Worm (Caenorhabditis elegans) whole organism, late embryonic: ENCODE measurements around the gene gad-2.

Experiments
- C08G9.2 ChIP-seq: sonication (generic microtip); optimal IDR thresholded peaks from 2 replicates; lab custom pipeline; 2016; ENCODE audit warnings: mild to moderate bottlenecking, missing genetic modification characterization, moderate library complexity, missing compliant biosample characterization
- C38D4.7 ChIP-seq: fragments of 200-800 bp; sonication (Bioruptor generic); optimal IDR thresholded peaks from 2 replicates; lab custom pipeline; 2018; ENCODE audit warnings: mild to moderate bottlenecking, missing genetic modification characterization, moderate library complexity, missing compliant biosample characterization
- K02D7.2 ChIP-seq: sonication (generic microtip); optimal IDR thresholded peaks from 2 replicates; lab custom pipeline; 2017; ENCODE audit warnings: mild to moderate bottlenecking, missing genetic modification characterization, missing compliant biosample characterization
- K09A11.1 ChIP-seq: sonication (generic microtip); optimal IDR thresholded peaks from 2 replicates; lab custom pipeline; 2017; ENCODE audit warnings: antibody characterized with exemption, mild to moderate bottlenecking, missing genetic modification characterization, missing compliant biosample characterization; ENCODE audit not compliant: insufficient read depth
- T23F11.4 ChIP-seq: fragments of 200-800 bp; sonication (Bioruptor generic); optimal IDR thresholded peaks from 2 replicates; lab custom pipeline; 2018; ENCODE audit warnings: mild to moderate bottlenecking, missing genetic modification characterization, missing compliant biosample characterization
- Y22D7AL.16 ChIP-seq: sonication (generic microtip); optimal IDR thresholded peaks from 2 replicates; lab custom pipeline; 2016; ENCODE audit warnings: missing genetic modification characterization, missing compliant biosample characterization
- ahr-1 ChIP-seq: sonication (generic microtip); optimal IDR thresholded peaks from 2 replicates; lab custom pipeline; 2016; ENCODE audit warnings: missing genetic modification characterization, missing compliant biosample characterization
- ama-1 ChIP-seq: fragments of 150-350 bp; optimal IDR thresholded peaks from 2 replicates; lab custom pipeline; 2014
- ceh-18 ChIP-seq: sonication (generic microtip); optimal IDR thresholded peaks from 2 replicates; lab custom pipeline; 2016; ENCODE audit warnings: missing genetic modification characterization, missing compliant biosample characterization
- ceh-34 ChIP-seq: sonication (generic microtip); optimal IDR thresholded peaks from 2 replicates; lab custom pipeline; 2016; ENCODE audit warnings: mild to moderate bottlenecking, missing genetic modification characterization, missing compliant biosample characterization
- ceh-45 ChIP-seq: fragments of 200-800 bp; sonication (Bioruptor generic); IDR thresholded peaks from 2 replicates; pipeline ENCODE4 v1.3.6; 2022; ENCODE audit warnings: missing genetic modification reagents, missing genetic modification characterization, missing compliant biosample characterization
- ceh-48 ChIP-seq: sonication (generic microtip); optimal IDR thresholded peaks from 2 replicates; lab custom pipeline; 2016; ENCODE audit warnings: missing genetic modification characterization, inconsistent platforms, missing compliant biosample characterization
- ceh-6 ChIP-seq: fragments of 200-800 bp; sonication (Bioruptor generic); optimal IDR thresholded peaks from 2 replicates; lab custom pipeline; 2018; ENCODE audit warnings: mild to moderate bottlenecking, missing genetic modification characterization, missing compliant biosample characterization
- ceh-9 ChIP-seq: sonication (generic microtip); optimal IDR thresholded peaks from 2 replicates; lab custom pipeline; 2016; ENCODE audit warnings: mild to moderate bottlenecking, missing genetic modification characterization, inconsistent platforms, missing compliant biosample characterization
- dve-1 ChIP-seq: sonication (generic microtip); optimal IDR thresholded peaks from 2 replicates; lab custom pipeline; 2017; ENCODE audit warnings: antibody characterized with exemption, mild to moderate bottlenecking, missing genetic modification characterization, missing compliant biosample characterization
- elt-4 ChIP-seq: sonication (generic microtip); optimal IDR thresholded peaks from 2 replicates; lab custom pipeline; 2016; ENCODE audit warnings: missing genetic modification characterization, missing compliant biosample characterization
- eyg-1 ChIP-seq: sonication (generic microtip); optimal IDR thresholded peaks from 2 replicates; lab custom pipeline; 2016; ENCODE audit warnings: missing genotype, missing genetic modification characterization, missing compliant biosample characterization
- fax-1 ChIP-seq: sonication (generic microtip); optimal IDR thresholded peaks from 2 replicates; lab custom pipeline; 2016; ENCODE audit warnings: missing genotype, missing genetic modification characterization, missing compliant biosample characterization
- fkh-10 ChIP-seq: fragments of 150-350 bp; optimal IDR thresholded peaks from 2 replicates; lab custom pipeline; 2014; ENCODE audit warnings: missing biosample characterization, missing genetic modification reagents, missing genetic modification characterization
- gmeb-2 ChIP-seq: sonication (generic microtip); optimal IDR thresholded peaks from 2 replicates; lab custom pipeline; 2016; ENCODE audit warnings: missing genetic modification characterization, inconsistent platforms, missing compliant biosample characterization
- hlh-13 ChIP-seq: fragments of 200-800 bp; sonication (Bioruptor generic); optimal IDR thresholded peaks from 2 replicates; lab custom pipeline; 2018; ENCODE audit warnings: mild to moderate bottlenecking, missing genetic modification characterization, missing compliant biosample characterization
- hlh-30 ChIP-seq: sonication (generic microtip); optimal IDR thresholded peaks from 2 replicates; lab custom pipeline; 2017; ENCODE audit warnings: antibody characterized with exemption, missing genetic modification characterization, missing compliant biosample characterization; ENCODE audit not compliant: insufficient read depth
- hlh-8 ChIP-seq: sonication (generic microtip); optimal IDR thresholded peaks from 2 replicates; lab custom pipeline; 2016; ENCODE audit warnings: missing genotype, missing genetic modification characterization, missing compliant biosample characterization
- lim-6 ChIP-seq: sonication (generic microtip); optimal IDR thresholded peaks from 2 replicates; lab custom pipeline; 2016; ENCODE audit warnings: missing genetic modification characterization, missing compliant biosample characterization
- lin-11 ChIP-seq: fragments of 200-800 bp; sonication (Bioruptor generic); optimal IDR thresholded peaks from 2 replicates; lab custom pipeline; 2018; ENCODE audit warnings: mild to moderate bottlenecking, missing genetic modification characterization, missing compliant biosample characterization
- mec-3 ChIP-seq: sonication (generic microtip); optimal IDR thresholded peaks from 2 replicates; lab custom pipeline; 2016; ENCODE audit warnings: borderline replicate concordance, missing genetic modification characterization, missing compliant biosample characterization
- nfya-1 ChIP-seq: sonication (generic microtip); optimal IDR thresholded peaks from 2 replicates; lab custom pipeline; 2017; ENCODE audit warnings: missing genetic modification characterization, mild to moderate bottlenecking, missing compliant biosample characterization, antibody characterized with exemption, moderate library complexity
- nhr-11 ChIP-seq: fragments of 150-350 bp; optimal IDR thresholded peaks from 2 replicates; lab custom pipeline; 2014; ENCODE audit warnings: missing biosample characterization, missing genetic modification characterization
- npax-4 ChIP-seq: sonication (generic microtip); optimal IDR thresholded peaks from 2 replicates; lab custom pipeline; 2016; ENCODE audit warnings: missing genetic modification characterization, missing compliant biosample characterization
- pag-3 ChIP-seq: sonication (generic microtip); optimal IDR thresholded peaks from 2 replicates; lab custom pipeline; 2016; ENCODE audit warnings: missing compliant biosample characterization, missing genetic modification characterization, borderline replicate concordance
- pat-9 ChIP-seq: fragments of 200-800 bp; sonication (Bioruptor generic); optimal IDR thresholded peaks from 2 replicates; lab custom pipeline; 2018; ENCODE audit warnings: mild to moderate bottlenecking, missing genetic modification characterization, moderate library complexity, missing compliant biosample characterization
- pha-2 ChIP-seq: sonication (generic microtip); optimal IDR thresholded peaks from 2 replicates; lab custom pipeline; 2017; ENCODE audit warnings: mild to moderate bottlenecking, missing genetic modification characterization, missing compliant biosample characterization
- pha-4 ChIP-seq: fragments of 150-350 bp; optimal IDR thresholded peaks from 2 replicates; lab custom pipeline; 2018; ENCODE audit warnings: missing biosample characterization, missing genetic modification reagents, missing genetic modification characterization
- rnt-1 ChIP-seq: sonication (generic microtip); optimal IDR thresholded peaks from 2 replicates; lab custom pipeline; 2016; ENCODE audit warnings: missing genetic modification characterization, missing compliant biosample characterization
- sox-4 ChIP-seq: sonication (generic microtip); optimal IDR thresholded peaks from 2 replicates; lab custom pipeline; 2017; ENCODE audit warnings: mild to moderate bottlenecking, missing genetic modification characterization, inconsistent platforms, missing compliant biosample characterization
- tbx-7 ChIP-seq: sonication (generic microtip); optimal IDR thresholded peaks from 2 replicates; lab custom pipeline; 2016; ENCODE audit warnings: missing genotype, missing genetic modification characterization, missing compliant biosample characterization
- ttx-3 ChIP-seq: sonication (generic microtip); optimal IDR thresholded peaks from 2 replicates; lab custom pipeline; 2016; ENCODE audit warnings: missing genetic modification reagents, missing genetic modification characterization, missing compliant biosample characterization
- unc-3 ChIP-seq, 2 experiments: fragments of 200-800 bp in 1 of 2; sonication (Bioruptor generic) in 1 of 2; sonication (generic microtip) in 1 of 2; conservative IDR thresholded peaks in 1 of 2; optimal IDR thresholded peaks in 1 of 2; 2 replicates each; pipeline versions ENCODE4 v1.3.6 to Lab custom; 2016 to 2022; ENCODE audit warnings: missing compliant biosample characterization in 2 of 2, missing genetic modification characterization in 2 of 2, missing genetic modification reagents in 1 of 2
- unc-55 ChIP-seq: sonication (generic microtip); optimal IDR thresholded peaks from 2 replicates; lab custom pipeline; 2017; ENCODE audit warnings: missing biosample characterization, missing genetic modification reagents, missing genetic modification characterization
- unc-86 ChIP-seq: sonication (generic microtip); optimal IDR thresholded peaks from 2 replicates; lab custom pipeline; 2016; ENCODE audit warnings: missing genetic modification characterization, missing compliant biosample characterization

The gad-2 gene

ce11 chrX:7409935-7410334 lies 16.7 kb downstream of the gad-2 start, which contains the start of gene C10A4.2:
Gene C10A4.2 (plus strand): TSS chrX:7410235.
- no peak for TF ChIP-seq tbx-7 (tag; lab: Kevin White, UChicago)
- TF ChIP-seq nhr-11 (tag; lab: Kevin White, UChicago), result no peak
- no peak for TF ChIP-seq C08G9.2
- no peak for TF ChIP-seq pha-4 (tag; lab: Kevin White, UChicago)
- no peak for TF ChIP-seq elt-4 (tag; lab: Kevin White, UChicago)
- TF ChIP-seq pag-3 (tag; lab: Kevin White, UChicago), result no peak
- TF ChIP-seq lin-11 (tag; lab: Kevin White, UChicago), result no peak
- TF ChIP-seq npax-4 (tag; lab: Kevin White, UChicago), result no peak
- no peak for TF ChIP-seq fkh-10 (GFP tag; lab: Kevin White, UChicago)
- no peak for TF ChIP-seq nfya-1 (tag; lab: Kevin White, UChicago)
- TF ChIP-seq K09A11.1, result no peak
- no peak for TF ChIP-seq gmeb-2
- TF ChIP-seq Y22D7AL.16 (tag; lab: Kevin White, UChicago), result no peak
- TF ChIP-seq, all 69 proteins: peak for 0

ce11 chrX:7415420-7415819 lies 22.2 kb downstream of the gad-2 start, which contains the start of gene C10A4.7:
Gene C10A4.7 (minus strand): TSS chrX:7415520.
- TF ChIP-seq ama-1 (lab: Kevin White, UChicago) (no peak), pag-3 (tag; lab: Kevin White, UChicago) (no peak), lim-6 (tag; lab: Kevin White, UChicago) (no peak), gmeb-2 (no peak)

ce11 chrX:7416082-7416481 lies 22.8 kb downstream of the gad-2 start, which contains the start of gene C10A4.1:
Gene C10A4.1 (plus strand): TSS chrX:7416382.
- no peak for TF ChIP-seq ceh-48
- TF ChIP-seq fkh-10 (GFP tag; lab: Kevin White, UChicago), result no peak
- no peak for TF ChIP-seq unc-3 (GFP tag; conservative IDR thresholded peaks at IDR 0.05; lab: Robert Waterston, UW)
- TF ChIP-seq unc-3 (tag; optimal IDR thresholded peaks at IDR 0.05; lab: Kevin White, UChicago), result no peak
- no peak for TF ChIP-seq mec-3 (tag; lab: Kevin White, UChicago)
- no peak for TF ChIP-seq pha-2 (tag; lab: Kevin White, UChicago)
- TF ChIP-seq Y22D7AL.16 (tag; lab: Kevin White, UChicago), result no peak
- TF ChIP-seq ceh-34, result no peak
- no peak for TF ChIP-seq ceh-18 (tag; lab: Kevin White, UChicago)
- no peak for TF ChIP-seq hlh-30
- TF ChIP-seq ceh-45 (GFP tag; lab: Robert Waterston, UW), result no peak
- no peak for TF ChIP-seq pat-9 (tag; lab: Kevin White, UChicago)
- TF ChIP-seq sox-4 (tag; lab: Kevin White, UChicago), result no peak
- TF ChIP-seq nfya-1 (tag; lab: Kevin White, UChicago), result no peak
- no peak for TF ChIP-seq unc-55
- no peak for TF ChIP-seq lin-11 (tag; lab: Kevin White, UChicago)
- TF ChIP-seq rnt-1 (tag; lab: Kevin White, UChicago), result no peak
- no peak for TF ChIP-seq hlh-13 (GFP tag; lab: Kevin White, UChicago)
- TF ChIP-seq, all 69 proteins: peak for 0

- TF ChIP-seq eyg-1 (tag; lab: Kevin White, UChicago) (no peak), K02D7.2 (no peak), ttx-3 (tag; lab: Kevin White, UChicago) (no peak), ahr-1 (no peak), elt-4 (tag; lab: Kevin White, UChicago) (no peak), ceh-6 (no peak), nfya-1 (tag; lab: Kevin White, UChicago) (no peak), unc-55 (no peak), mec-3 (tag; lab: Kevin White, UChicago) (no peak), ceh-9 (tag; lab: Kevin White, UChicago) (no peak), dve-1 (tag; lab: Kevin White, UChicago) (no peak), fax-1 (tag; lab: Kevin White, UChicago) (no peak), T23F11.4 (GFP tag; lab: Kevin White, UChicago) (no peak), unc-86 (tag; lab: Kevin White, UChicago) (no peak), C38D4.7 (no peak), hlh-8 (tag; lab: Kevin White, UChicago) (no peak), hlh-13 (GFP tag; lab: Kevin White, UChicago) (no peak), fkh-10 (GFP tag; lab: Kevin White, UChicago) (no peak)
Measured at ce11 chrX:7420571-7420970, 27.3 kb downstream of the gad-2 start, which contains the start of gene C10A4.9. Gene C10A4.9 (plus strand): TSS chrX:7420871.
